Worm (Caenorhabditis elegans) whole organism, late embryonic: ENCODE results near the gene ctl-1.

ENCODE experiments used
- K02D7.2 ChIP-seq: sonication (generic microtip); optimal IDR thresholded peaks from 2 replicates; lab custom pipeline; 2017; ENCODE audit warnings: mild to moderate bottlenecking, missing genetic modification characterization, missing compliant biosample characterization
- ceh-24 ChIP-seq: sonication (generic microtip); optimal IDR thresholded peaks from 2 replicates; lab custom pipeline; 2016; ENCODE audit warnings: mild to moderate bottlenecking, missing genetic modification characterization, missing compliant biosample characterization
- ceh-31 ChIP-seq: sonication (generic microtip); optimal IDR thresholded peaks from 2 replicates; lab custom pipeline; 2016; ENCODE audit warnings: missing genetic modification characterization, missing compliant biosample characterization
- dve-1 ChIP-seq: sonication (generic microtip); optimal IDR thresholded peaks from 2 replicates; lab custom pipeline; 2017; ENCODE audit warnings: antibody characterized with exemption, mild to moderate bottlenecking, missing genetic modification characterization, missing compliant biosample characterization
- fkh-10 ChIP-seq: fragments of 150-350 bp; optimal IDR thresholded peaks from 2 replicates; lab custom pipeline; 2014; ENCODE audit warnings: missing biosample characterization, missing genetic modification reagents, missing genetic modification characterization
- fkh-6 ChIP-seq: sonication (generic microtip); optimal IDR thresholded peaks from 2 replicates; lab custom pipeline; 2016; ENCODE audit warnings: missing genetic modification characterization, missing compliant biosample characterization
- hlh-30 ChIP-seq: sonication (generic microtip); optimal IDR thresholded peaks from 2 replicates; lab custom pipeline; 2017; ENCODE audit warnings: antibody characterized with exemption, missing genetic modification characterization, missing compliant biosample characterization; ENCODE audit not compliant: insufficient read depth
- pag-3 ChIP-seq: sonication (generic microtip); optimal IDR thresholded peaks from 2 replicates; lab custom pipeline; 2016; ENCODE audit warnings: missing compliant biosample characterization, missing genetic modification characterization, borderline replicate concordance
- pha-4 ChIP-seq: fragments of 150-350 bp; optimal IDR thresholded peaks from 2 replicates; lab custom pipeline; 2018; ENCODE audit warnings: missing biosample characterization, missing genetic modification reagents, missing genetic modification characterization
- ref-2 ChIP-seq: sonication (generic microtip); optimal IDR thresholded peaks from 2 replicates; lab custom pipeline; 2016; ENCODE audit warnings: missing genetic modification characterization, missing compliant biosample characterization
- rnt-1 ChIP-seq: sonication (generic microtip); optimal IDR thresholded peaks from 2 replicates; lab custom pipeline; 2016; ENCODE audit warnings: missing genetic modification characterization, missing compliant biosample characterization
- tbx-2 ChIP-seq: sonication (generic microtip); optimal IDR thresholded peaks from 2 replicates; lab custom pipeline; 2016; ENCODE audit warnings: missing genetic modification characterization, missing compliant biosample characterization

DNA sequence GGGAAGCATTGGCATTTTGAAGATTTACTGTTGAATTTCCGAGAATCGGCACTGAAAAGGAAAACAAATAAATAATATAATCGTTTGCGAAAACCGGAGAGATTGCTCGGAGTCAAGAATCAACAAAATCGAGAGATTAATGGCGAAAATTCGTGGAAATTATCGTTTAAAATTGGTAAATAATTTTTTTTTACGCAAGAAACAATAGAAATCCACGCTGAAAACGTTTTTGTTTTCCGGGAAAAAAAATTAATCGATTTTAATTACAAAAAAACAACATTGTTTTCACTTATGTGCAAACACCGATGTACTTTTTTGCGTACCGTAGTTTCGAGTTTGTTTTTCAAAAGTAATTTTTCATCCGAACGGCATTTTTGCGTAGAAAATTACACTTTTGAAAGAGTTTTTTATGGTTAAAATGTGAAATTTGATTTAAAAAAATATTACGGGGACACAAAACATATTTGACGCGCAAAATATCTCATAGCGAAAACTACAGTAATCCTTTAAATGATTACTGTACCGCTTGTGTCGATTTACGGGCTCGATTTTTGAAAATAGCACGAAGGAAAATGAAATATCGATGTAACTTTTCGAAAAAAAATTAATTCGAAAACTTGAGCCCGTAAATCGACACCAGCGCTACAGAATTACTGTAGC lies 4.8 kb upstream of the ctl-1 start, which contains the start of gene ctl-3:
- TF ChIP-seq dve-1 (tag; lab: Kevin White, UChicago) (no peak), fkh-6 (tag; lab: Kevin White, UChicago) (no peak), pha-4 (tag; lab: Kevin White, UChicago) (no peak), ceh-24 (tag; lab: Kevin White, UChicago) (no peak), ceh-31 (tag; lab: Kevin White, UChicago) (no peak), pag-3 (tag; lab: Kevin White, UChicago) (no peak), tbx-2 (tag; lab: Kevin White, UChicago) (no peak), rnt-1 (tag; lab: Kevin White, UChicago) (no peak), ref-2 (no peak), K02D7.2 (tag; lab: Kevin White, UChicago) (no peak), fkh-10 (GFP tag; lab: Kevin White, UChicago) (no peak), hlh-30 (no peak)
